Fruit fly (Drosophila melanogaster) whole organism: ENCODE data around the gene CG14260.

Experiments
- Dll ChIP-seq: fragments of >200 bp; optimal IDR thresholded peaks from 2 replicates; lab custom pipeline; 2017
- EcR ChIP-seq, 2 experiments: fragments of >200 bp; optimal IDR thresholded peaks; 2 replicates each; lab custom pipeline; 2017; ENCODE audit warnings: missing biosample characterization in 2 of 2, missing genetic modification characterization in 2 of 2, missing genetic modification reagents in 2 of 2
- pan ChIP-seq: fragments of >200 bp; optimal IDR thresholded peaks from 2 replicates; lab custom pipeline; 2017

dm6 chr3R:27265330-27265729, at the start of gene CG14260, which contains the start of gene CG14262:
- TF ChIP-seq EcR (GFP tag; optimal IDR thresholded peaks at IDR 0.05; lab: Kevin White, UChicago) (no peak), pan (lab: Kevin White, UChicago) (no peak), Dll (lab: Kevin White, UChicago) (no peak)
